Fruit fly (Drosophila melanogaster): Measurements from ENCODE around the gene Ca-beta.

dm6 chr2L:11148969-11149368, 54.4 kb downstream of the Ca-beta start, which contains the start of gene Gyc32E:
- TF ChIP-seq Pif1A (GFP tag; optimal IDR thresholded peaks at IDR 0.05) (no peak), CG12605 (GFP tag; IDR thresholded peaks at IDR 0.05) (no peak), Ets98B (GFP tag; IDR thresholded peaks at IDR 0.05) (no peak), EcR (GFP tag; optimal IDR thresholded peaks at IDR 0.05) (no peak), Snoo (tag; optimal IDR thresholded peaks at IDR 0.05) (no peak), CG34367 (tag; optimal IDR thresholded peaks at IDR 0.05) (no peak), CG8159 (tag; optimal IDR thresholded peaks at IDR 0.05) (no peak)
